Fruit fly (Drosophila melanogaster): ENCODE data around the gene meru.

meru gene

dm6 chr3L:15808667-15809066 lies 35.2 kb downstream of the meru start (continued):
- TF ChIP-seq NK7.1 (GFP tag; optimal IDR thresholded peaks at IDR 0.05) (no peak), CG18011 (GFP tag; optimal IDR thresholded peaks at IDR 0.05) (no peak), pum (GFP tag; optimal IDR thresholded peaks at IDR 0.05) (no peak), wdn (GFP tag; IDR thresholded peaks at IDR 0.05) (no peak), CG7963 (GFP tag; IDR thresholded peaks at IDR 0.05; ENCODE audit: partially characterized antibody) (0 out of 3 replicates have a peak, but pooled peaks have one; percentile 5), CG9817 (tag; optimal IDR thresholded peaks at IDR 0.05) (no peak), inv (GFP tag; IDR thresholded peaks at IDR 0.05; ENCODE audit: partially characterized antibody) (no peak), CG2199 (GFP tag; IDR thresholded peaks at IDR 0.05) (peak; percentile 68), CrebB (tag; optimal IDR thresholded peaks at IDR 0.05) (no peak)

dm6 chr3L:15808022-15808421 lies 35.8 kb downstream of the meru start, which contains the start of gene CG6244:
TSS of gene CG6244 (plus strand) at chr3L:15808322.
- TF ChIP-seq Sry-β (GFP tag; optimal IDR thresholded peaks at IDR 0.05) (peak; percentile 8), run (tag; optimal IDR thresholded peaks at IDR 0.05) (no peak)

- TF ChIP-seq CG8765 (GFP tag; IDR thresholded peaks at IDR 0.05) = no peak
- no peak for TF ChIP-seq hkb (optimal IDR thresholded peaks at IDR 0.05)
- no peak for TF ChIP-seq hkb (GFP tag; IDR thresholded peaks at IDR 0.05)
- 0 out of 2 replicates have a peak, but pooled peaks have one; percentile 35 for TF ChIP-seq Xrp1 (GFP tag; IDR thresholded peaks at IDR 0.05)
- no peak for TF ChIP-seq eyg (GFP tag; optimal IDR thresholded peaks at IDR 0.05)
- TF ChIP-seq CG43689 (GFP tag; IDR thresholded peaks at IDR 0.05) = no peak
- TF ChIP-seq psq (GFP tag; optimal IDR thresholded peaks at IDR 0.05) = no peak
- TF ChIP-seq CG12391 (tag; optimal IDR thresholded peaks at IDR 0.05) = peak; percentile 37
- no peak for TF ChIP-seq E2f2 (GFP tag; IDR thresholded peaks at IDR 0.05)
- no peak for TF ChIP-seq CG8281 (tag; optimal IDR thresholded peaks at IDR 0.05)
- TF ChIP-seq CG10979 (tag; optimal IDR thresholded peaks at IDR 0.05) = peak; percentile 31
- TF ChIP-seq Gug (GFP tag; IDR thresholded peaks at IDR 0.05) = no peak
- TF ChIP-seq CG9727 (GFP tag; optimal IDR thresholded peaks at IDR 0.05) = peak; percentile 29
- no peak for TF ChIP-seq D (optimal IDR thresholded peaks at IDR 0.05)
- no peak for TF ChIP-seq D (GFP tag; optimal IDR thresholded peaks at IDR 0.05)
- TF ChIP-seq CG18476 (GFP tag; optimal IDR thresholded peaks at IDR 0.05) = no peak
- no peak for TF ChIP-seq CG11093 (GFP tag; IDR thresholded peaks at IDR 0.05)
- peak; percentile 51 for TF ChIP-seq sens (GFP tag)
- no peak for TF ChIP-seq crp (GFP tag; optimal IDR thresholded peaks at IDR 0.05)
- no peak for TF ChIP-seq CG7928 (GFP tag; optimal IDR thresholded peaks at IDR 0.05)
- no peak for TF ChIP-seq fd102C (GFP tag; optimal IDR thresholded peaks at IDR 0.05)
- no peak for TF ChIP-seq CG6175 (GFP tag; IDR thresholded peaks at IDR 0.05)
- TF ChIP-seq kay (GFP tag; optimal IDR thresholded peaks at IDR 0.05) = no peak
- no peak for TF ChIP-seq Doc2 (GFP tag; IDR thresholded peaks at IDR 0.05)
- TF ChIP-seq CG1792 (GFP tag; optimal IDR thresholded peaks at IDR 0.05) = no peak
- TF ChIP-seq oc (tag; optimal IDR thresholded peaks at IDR 0.05) = no peak
- no peak for TF ChIP-seq kah (GFP tag; optimal IDR thresholded peaks at IDR 0.05)
- no peak for TF ChIP-seq Ada2b (GFP tag; IDR thresholded peaks at IDR 0.05)
- TF ChIP-seq CG34422 (GFP tag; IDR thresholded peaks at IDR 0.05) = no peak
- TF ChIP-seq CG2678 (tag; optimal IDR thresholded peaks at IDR 0.05) = no peak
- TF ChIP-seq pum (GFP tag; optimal IDR thresholded peaks at IDR 0.05) = no peak
- no peak for TF ChIP-seq crc (GFP tag; optimal IDR thresholded peaks at IDR 0.05)
- TF ChIP-seq jumu (GFP tag; optimal IDR thresholded peaks at IDR 0.05) = no peak
- no peak for TF ChIP-seq Sox100B (GFP tag; optimal IDR thresholded peaks at IDR 0.05)
- no peak for TF ChIP-seq Rx (GFP tag; IDR thresholded peaks at IDR 0.05)
- TF ChIP-seq eve (GFP tag; optimal IDR thresholded peaks at IDR 0.05) = peak in 1 of 2 experiments; percentile 36
- TF ChIP-seq CG31365 (tag; optimal IDR thresholded peaks at IDR 0.05) = no peak
- TF ChIP-seq Stat92E (GFP tag; optimal IDR thresholded peaks at IDR 0.05) = no peak
- TF ChIP-seq ato (GFP tag; IDR thresholded peaks at IDR 0.05; ENCODE audit: partially characterized antibody) = no peak
Observed at dm6 chr3L:15802655-15803054, 41.2 kb downstream of the meru start.

Measured in whole organism, embryonic.